Worm (Caenorhabditis elegans) whole organism, young adult: ENCODE measurements around the gene srw-62.

Source experiments
- B0336.3 ChIP-seq: fragments of 200-800 bp; sonication (Bioruptor generic); IDR thresholded peaks from 2 replicates; pipeline ENCODE4 v1.3.6; 2022; ENCODE audit warnings: missing genetic modification characterization, missing compliant biosample characterization
- D2030.7 ChIP-seq: fragments of 200-800 bp; sonication (Bioruptor generic); IDR thresholded peaks from 2 replicates; pipeline ENCODE4 v1.3.6; 2022; ENCODE audit warnings: missing genetic modification reagents, missing genetic modification characterization, missing compliant biosample characterization
- F10E7.11 ChIP-seq: sonication (generic microtip); optimal IDR thresholded peaks from 2 replicates; lab custom pipeline; 2017; ENCODE audit warnings: mild to moderate bottlenecking, missing genetic modification characterization, moderate library complexity, missing compliant biosample characterization
- F22D6.2 ChIP-seq: sonication (generic microtip); optimal IDR thresholded peaks from 2 replicates; lab custom pipeline; 2016; ENCODE audit warnings: mild to moderate bottlenecking, missing genetic modification characterization, missing compliant biosample characterization
- F23B12.7 ChIP-seq: sonication (generic microtip); optimal IDR thresholded peaks from 2 replicates; lab custom pipeline; 2017; ENCODE audit warnings: missing genetic modification characterization, mild to moderate bottlenecking, missing compliant biosample characterization, antibody characterized with exemption, moderate library complexity; ENCODE audit not compliant: insufficient read depth
- F33H1.4 ChIP-seq: fragments of 200-800 bp; sonication (Bioruptor generic); IDR thresholded peaks from 2 replicates; pipeline ENCODE4 v1.3.6; 2022; ENCODE audit warnings: missing genetic modification reagents, missing genetic modification characterization, missing compliant biosample characterization
- F52B5.7 ChIP-seq: sonication (generic microtip); optimal IDR thresholded peaks from 2 replicates; lab custom pipeline; 2016; ENCODE audit warnings: mild to moderate bottlenecking, missing genetic modification characterization, missing compliant biosample characterization
- F57C9.4 ChIP-seq: sonication (generic microtip); optimal IDR thresholded peaks from 2 replicates; lab custom pipeline; 2017; ENCODE audit warnings: mild to moderate bottlenecking, missing genetic modification characterization, missing compliant biosample characterization
- K11D2.4 ChIP-seq: fragments of 200-800 bp; sonication (Bioruptor generic); IDR thresholded peaks from 2 replicates; pipeline ENCODE4 v1.3.6; 2022; ENCODE audit warnings: missing genetic modification reagents, missing genetic modification characterization, missing compliant biosample characterization
- attf-3 ChIP-seq: fragments of 200-800 bp; sonication (Bioruptor generic); conservative IDR thresholded peaks from 2 replicates; pipeline ENCODE4 v1.3.6; 2022; ENCODE audit warnings: missing genetic modification reagents, missing genetic modification characterization, missing compliant biosample characterization
- attf-5 ChIP-seq: fragments of 200-800 bp; sonication (Bioruptor generic); optimal IDR thresholded peaks from 2 replicates; lab custom pipeline; 2018; ENCODE audit warnings: mild to moderate bottlenecking, missing genetic modification characterization, missing compliant biosample characterization
- bed-1 ChIP-seq: fragments of 200-800 bp; sonication (Bioruptor generic); IDR thresholded peaks from 2 replicates; pipeline ENCODE4 v1.3.6; 2022; ENCODE audit warnings: missing genetic modification reagents, missing genetic modification characterization, missing compliant biosample characterization
- bed-2 ChIP-seq: fragments of 200-800 bp; sonication (Bioruptor generic); IDR thresholded peaks from 2 replicates; pipeline ENCODE4 v1.3.6; 2022; ENCODE audit warnings: missing genetic modification reagents, missing genetic modification characterization, missing compliant biosample characterization
- ceh-27 ChIP-seq: fragments of 200-800 bp; sonication (Bioruptor generic); optimal IDR thresholded peaks from 2 replicates; lab custom pipeline; 2018; ENCODE audit warnings: mild to moderate bottlenecking, missing genetic modification characterization, moderate library complexity, missing compliant biosample characterization
- ceh-91 ChIP-seq: fragments of 200-800 bp; sonication (Bioruptor generic); IDR thresholded peaks from 2 replicates; pipeline ENCODE4 v1.3.6; 2022; ENCODE audit warnings: missing genetic modification reagents, missing genetic modification characterization, missing compliant biosample characterization
- chd-7 ChIP-seq: sonication (generic microtip); optimal IDR thresholded peaks from 2 replicates; lab custom pipeline; 2016; ENCODE audit warnings: mild to moderate bottlenecking, missing genetic modification characterization, moderate library complexity, missing compliant biosample characterization
- dox-1 ChIP-seq: fragments of 200-800 bp; sonication (Bioruptor generic); IDR thresholded peaks from 2 replicates; pipeline ENCODE4 v1.3.6; 2022; ENCODE audit warnings: missing genetic modification reagents, missing genetic modification characterization, missing compliant biosample characterization
- dpl-1 ChIP-seq: fragments of 150-350 bp; optimal IDR thresholded peaks from 2 replicates; lab custom pipeline; 2014; ENCODE audit warnings: missing biosample characterization, missing genetic modification reagents, missing genetic modification characterization
- efl-1 ChIP-seq: fragments of 150-350 bp; optimal IDR thresholded peaks from 2 replicates; lab custom pipeline; 2014; ENCODE audit warnings: missing biosample characterization, missing genetic modification reagents, missing genetic modification characterization
- egrh-3 ChIP-seq: fragments of 200-800 bp; sonication (Bioruptor generic); IDR thresholded peaks from 2 replicates; pipeline ENCODE4 v1.3.6; 2022; ENCODE audit warnings: missing genetic modification reagents, missing genetic modification characterization, missing compliant biosample characterization
- fkh-3 ChIP-seq: sonication (generic microtip); optimal IDR thresholded peaks from 2 replicates; lab custom pipeline; 2016; ENCODE audit warnings: mild to moderate bottlenecking, missing genetic modification characterization, missing compliant biosample characterization
- hlh-26 ChIP-seq: fragments of 200-800 bp; sonication (Bioruptor generic); conservative IDR thresholded peaks from 2 replicates; pipeline ENCODE4 v1.3.6; 2022; ENCODE audit warnings: missing genetic modification reagents, missing genetic modification characterization, missing compliant biosample characterization
- hmg-1.2 ChIP-seq: fragments of 200-800 bp; sonication (Bioruptor generic); IDR thresholded peaks from 2 replicates; pipeline ENCODE4 v1.3.6; 2022; ENCODE audit warnings: missing genetic modification reagents, missing genetic modification characterization, missing compliant biosample characterization
- hrde-1 ChIP-seq: sonication (generic microtip); optimal IDR thresholded peaks from 2 replicates; lab custom pipeline; 2016; ENCODE audit warnings: missing genetic modification characterization, mild to moderate bottlenecking, missing compliant biosample characterization, moderate library complexity, missing genotype, missing genetic modification reagents, borderline replicate concordance
- hsf-1 ChIP-seq: fragments of 200-800 bp; sonication (Bioruptor generic); IDR thresholded peaks from 2 replicates; pipeline ENCODE4 v1.3.6; 2022; ENCODE audit warnings: missing genetic modification reagents, missing genetic modification characterization, missing compliant biosample characterization
- let-607 ChIP-seq, 2 experiments: fragments of 200-800 bp in 1 of 2; sonication (Bioruptor generic) in 1 of 2; sonication (generic microtip) in 1 of 2; optimal IDR thresholded peaks; 2 replicates each; lab custom pipeline; 2016 to 2018; ENCODE audit warnings: mild to moderate bottlenecking in 2 of 2, missing compliant biosample characterization in 2 of 2, missing genetic modification characterization in 2 of 2, moderate library complexity in 2 of 2, missing genotype in 1 of 2
- lin-40 ChIP-seq: sonication (generic microtip); optimal IDR thresholded peaks from 2 replicates; lab custom pipeline; 2016; ENCODE audit warnings: missing genetic modification characterization, mild to moderate bottlenecking, missing compliant biosample characterization, missing genotype, missing genetic modification reagents
- lin-54 ChIP-seq: fragments of 200-800 bp; sonication (Bioruptor generic); optimal IDR thresholded peaks from 2 replicates; lab custom pipeline; 2018; ENCODE audit warnings: mild to moderate bottlenecking, missing genetic modification characterization, missing compliant biosample characterization
- lsl-1 ChIP-seq: fragments of 200-800 bp; sonication (Bioruptor generic); optimal IDR thresholded peaks from 2 replicates; lab custom pipeline; 2018; ENCODE audit warnings: mild to moderate bottlenecking, missing genetic modification characterization, moderate library complexity, missing compliant biosample characterization
- madf-3 ChIP-seq: fragments of 200-800 bp; sonication (Bioruptor generic); IDR thresholded peaks from 2 replicates; pipeline ENCODE4 v1.3.6; 2022; ENCODE audit warnings: missing genetic modification reagents, missing genetic modification characterization, missing compliant biosample characterization
- madf-6 ChIP-seq: fragments of 200-800 bp; sonication (Bioruptor generic); IDR thresholded peaks from 2 replicates; pipeline ENCODE4 v1.3.6; 2022; ENCODE audit warnings: missing genetic modification reagents, missing genetic modification characterization, missing compliant biosample characterization
- madf-8 ChIP-seq: fragments of 200-800 bp; sonication (Bioruptor generic); conservative IDR thresholded peaks from 2 replicates; pipeline ENCODE4 v1.3.6; 2022; ENCODE audit warnings: missing genetic modification reagents, missing genetic modification characterization, missing compliant biosample characterization
- nfyb-1 ChIP-seq: fragments of 200-800 bp; sonication (Bioruptor generic); IDR thresholded peaks from 2 replicates; pipeline ENCODE4 v1.3.6; 2022; ENCODE audit warnings: missing genetic modification reagents, missing genetic modification characterization, missing compliant biosample characterization
- nhr-80 ChIP-seq: sonication (generic microtip); optimal IDR thresholded peaks from 2 replicates; lab custom pipeline; 2016; ENCODE audit warnings: missing genetic modification characterization, missing compliant biosample characterization
- pbrm-1 ChIP-seq: fragments of 200-800 bp; sonication (Bioruptor generic); IDR thresholded peaks from 2 replicates; pipeline ENCODE4 v1.3.6; 2022; ENCODE audit warnings: missing genetic modification reagents, missing genetic modification characterization, missing compliant biosample characterization
- rec-8 ChIP-seq, 2 experiments: sonication (generic microtip); optimal IDR thresholded peaks; 2 replicates each; lab custom pipeline; 2016; ENCODE audit warnings: mild to moderate bottlenecking in 2 of 2, missing genetic modification characterization in 2 of 2, missing genetic modification reagents in 2 of 2, missing genotype in 2 of 2, missing biosample characterization in 1 of 2, missing compliant biosample characterization in 1 of 2, moderate library complexity in 1 of 2
- snpc-4 ChIP-seq, 5 experiments: fragments of 150-350 bp in 1 of 5; sonication (generic microtip) in 4 of 5; optimal IDR thresholded peaks; 2 replicates each; lab custom pipeline; 2014 to 2018; ENCODE audit warnings: missing genetic modification characterization in 5 of 5, missing biosample characterization in 3 of 5, antibody characterized with exemption in 2 of 5, mild to moderate bottlenecking in 2 of 5, missing compliant biosample characterization in 2 of 5, missing genotype in 2 of 5, moderate library complexity in 2 of 5, missing genetic modification reagents in 1 of 5
- tbp1 ChIP-seq: fragments of 200-800 bp; sonication (Bioruptor generic); optimal IDR thresholded peaks from 2 replicates; lab custom pipeline; 2018; ENCODE audit warnings: mild to moderate bottlenecking, missing genetic modification characterization, missing compliant biosample characterization
- tlf-1 ChIP-seq: fragments of 200-800 bp; sonication (Bioruptor generic); optimal IDR thresholded peaks from 2 replicates; lab custom pipeline; 2018; ENCODE audit warnings: mild to moderate bottlenecking, missing genetic modification characterization, missing compliant biosample characterization
- xnd-1 ChIP-seq: sonication (generic microtip); optimal IDR thresholded peaks from 2 replicates; lab custom pipeline; 2016; ENCODE audit warnings: missing genotype, missing genetic modification reagents, missing genetic modification characterization, missing compliant biosample characterization
- ztf-25 ChIP-seq: fragments of 200-800 bp; sonication (Bioruptor generic); IDR thresholded peaks from 2 replicates; pipeline ENCODE4 v1.3.6; 2022; ENCODE audit warnings: missing genetic modification reagents, missing genetic modification characterization, missing compliant biosample characterization
- ztf-28 ChIP-seq: fragments of 200-800 bp; sonication (Bioruptor generic); IDR thresholded peaks from 2 replicates; pipeline ENCODE4 v1.3.6; 2022; ENCODE audit warnings: missing genetic modification reagents, missing genetic modification characterization, missing compliant biosample characterization

Gene srw-62

DNA sequence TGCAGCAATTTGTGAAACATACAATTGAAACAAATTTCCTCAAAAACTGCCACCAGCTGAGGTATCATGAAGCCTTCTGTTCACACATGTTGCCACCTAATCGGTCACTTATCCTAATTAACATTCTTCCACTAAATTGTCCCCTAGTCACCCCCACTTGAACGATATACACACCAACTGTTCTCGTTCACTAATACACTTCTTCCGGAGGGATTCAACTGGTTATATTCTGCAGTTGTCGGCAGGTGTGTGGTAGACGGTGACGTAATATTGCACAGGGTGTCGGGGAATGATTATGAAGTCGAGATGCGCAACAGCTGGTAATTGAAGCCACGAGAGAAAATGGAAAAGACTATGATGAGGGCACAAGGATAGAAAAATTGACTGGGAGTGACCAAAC, 9.8 kb upstream of the srw-62 start:
- TF ChIP-seq F23B12.7 (tag; lab: Kevin White, UChicago) (no peak), ztf-25 (GFP tag; lab: Robert Waterston, UW) (0 out of 2 replicates have a peak, but pooled peaks have one; percentile 16), B0336.3 (GFP tag; lab: Robert Waterston, UW) (no peak), bed-1 (GFP tag; lab: Robert Waterston, UW) (no peak), nfyb-1 (no peak)

ce11 chrII:7816163-7816776, 8.9 kb upstream of the srw-62 start, which contains the start of gene cki-2:
cki-2 (plus strand) TSS chrII:7816499.
- TF ChIP-seq chd-7 (tag; lab: Kevin White, UChicago) (no peak), hrde-1 (tag; lab: Kevin White, UChicago) (no peak), bed-2 (no peak), ceh-91 (GFP tag; lab: Robert Waterston, UW) (peak; percentile 42; the same call in 1 of the 2 replicates), snpc-4 (GFP tag; optimal IDR thresholded peaks at IDR 0.05; lab: Kevin White, UChicago) (no peak), snpc-4 (tag; optimal IDR thresholded peaks at IDR 0.05; lab: Kevin White, UChicago) (no peak), D2030.7 (GFP tag; lab: Robert Waterston, UW) (peak; percentile 37; the same call in 1 of the 2 replicates), madf-6 (GFP tag; lab: Robert Waterston, UW) (peak; percentile 90), B0336.3 (GFP tag; lab: Robert Waterston, UW) (0 out of 2 replicates have a peak, but pooled peaks have one; percentile 21), nfyb-1 (no peak), fkh-3 (tag; lab: Kevin White, UChicago) (no peak), pbrm-1 (GFP tag; lab: Robert Waterston, UW) (no peak), attf-3 (GFP tag; lab: Robert Waterston, UW) (no peak), bed-1 (GFP tag; lab: Robert Waterston, UW) (no peak), xnd-1 (tag; lab: Kevin White, UChicago) (peak; percentile 63), K11D2.4 (GFP tag; lab: Robert Waterston, UW) (no peak), attf-5 (GFP tag; lab: Kevin White, UChicago) (peak; percentile 1), F57C9.4 (no peak), dox-1 (GFP tag; lab: Robert Waterston, UW) (peak; percentile 50; the same call in 1 of the 2 replicates), ceh-27 (no peak), tbp1 (GFP tag; lab: Kevin White, UChicago) (no peak), F10E7.11 (no peak), hlh-26 (GFP tag; lab: Robert Waterston, UW) (no peak), egrh-3 (no peak), ztf-28 (GFP tag; lab: Robert Waterston, UW) (no peak), F22D6.2 (no peak), madf-3 (GFP tag; lab: Robert Waterston, UW) (no peak), dpl-1 (GFP tag; lab: Kevin White, UChicago) (peak; percentile 57), lsl-1 (GFP tag; lab: Kevin White, UChicago) (peak; percentile 48), F52B5.7 (no peak), madf-8 (peak; percentile 69), efl-1 (GFP tag; lab: Kevin White, UChicago) (peak; percentile 87), hsf-1 (GFP tag; lab: Robert Waterston, UW) (no peak), nhr-80 (tag; lab: Kevin White, UChicago) (peak; percentile 75), hmg-1.2 (peak; percentile 36; the same call in 1 of the 2 replicates), lin-40 (no peak), let-607 (tag; optimal IDR thresholded peaks at IDR 0.05; lab: Kevin White, UChicago) (no peak), F33H1.4 (peak; percentile 33), lin-54 (GFP tag; lab: Kevin White, UChicago) (peak; percentile 32), tlf-1 (GFP tag; lab: Kevin White, UChicago) (no peak), rec-8 (tag; optimal IDR thresholded peaks at IDR 0.05; lab: Kevin White, UChicago) (no peak)
- TF ChIP-seq, all 124 proteins: peak for 15
